Worm (Caenorhabditis elegans): Measurements from ENCODE around the gene str-40.

The str-40 gene

DNA sequence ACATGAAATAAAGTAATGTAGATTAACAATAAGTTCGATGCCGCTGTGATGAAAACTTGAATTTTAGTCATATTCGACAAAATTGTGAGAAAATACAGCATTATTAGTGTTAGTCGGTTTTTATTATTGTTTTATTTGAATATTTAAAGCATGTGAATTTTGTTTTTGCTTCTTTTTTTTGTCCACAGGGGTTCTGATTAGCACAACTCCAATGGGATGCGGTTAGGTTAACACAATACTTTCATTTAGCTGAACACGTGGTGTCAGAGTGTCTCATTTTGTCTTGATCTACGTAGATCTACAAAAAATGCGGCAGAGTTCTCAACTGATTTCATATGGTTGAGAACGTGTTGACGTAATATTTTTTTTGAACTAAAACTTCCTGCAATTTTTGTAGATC is at the start of gene str-40:
Gene str-40, minus strand, starts transcription at position 101 of the 400 bp plus-strand sequence.
- no peak for TF ChIP-seq R02D3.7 (tag; optimal IDR thresholded peaks at IDR 0.05)
- TF ChIP-seq hmg-11 (tag; optimal IDR thresholded peaks at IDR 0.05) = no peak
- no peak for TF ChIP-seq elt-2 (tag; optimal IDR thresholded peaks at IDR 0.05)
- no peak for TF ChIP-seq fos-1 (tag; optimal IDR thresholded peaks at IDR 0.05)
- no peak for TF ChIP-seq fkh-10 (GFP tag; optimal IDR thresholded peaks at IDR 0.05)
- no peak for TF ChIP-seq daf-12 (tag; optimal IDR thresholded peaks at IDR 0.05)
- TF ChIP-seq ceh-9 (tag; optimal IDR thresholded peaks at IDR 0.05) = no peak
- TF ChIP-seq lin-15B (tag; optimal IDR thresholded peaks at IDR 0.05) = no peak
- TF ChIP-seq snpc-4 (tag; optimal IDR thresholded peaks at IDR 0.05) = no peak
- TF ChIP-seq ztf-11 (tag; optimal IDR thresholded peaks at IDR 0.05) = no peak
- TF ChIP-seq nhr-77 (tag; optimal IDR thresholded peaks at IDR 0.05) = no peak

DNA sequence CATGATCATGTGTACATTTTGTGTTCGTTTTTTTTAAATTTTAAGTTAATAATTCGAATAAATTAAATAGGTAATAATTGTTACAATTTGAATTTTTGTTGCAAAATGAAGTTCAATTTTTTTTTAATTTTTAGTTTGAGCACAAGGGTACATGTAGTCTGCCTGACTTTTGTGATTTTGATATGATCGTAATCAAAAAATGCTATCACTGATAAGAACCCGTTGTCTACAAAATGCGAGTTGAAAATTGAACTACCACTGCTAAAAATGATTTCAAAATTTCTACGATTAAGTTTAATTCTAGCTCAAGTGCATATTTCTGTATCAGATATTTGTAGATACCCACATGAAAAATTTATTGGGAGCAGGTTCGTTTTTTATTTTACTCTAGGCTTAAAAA is 49.2 kb upstream of the str-40 start, which contains the start of gene clec-210:
Gene clec-210, plus strand, starts transcription at position 211 of the 400 bp plus-strand sequence.
- TF ChIP-seq elt-2 (tag; optimal IDR thresholded peaks at IDR 0.05) (peak; percentile 55), elt-1 (tag; optimal IDR thresholded peaks at IDR 0.05) (no peak), nhr-23 (tag; optimal IDR thresholded peaks at IDR 0.05) (no peak), nhr-43 (tag; optimal IDR thresholded peaks at IDR 0.05; ENCODE audit: poor library complexity, severe bottlenecking) (no peak), pqm-1 (tag; optimal IDR thresholded peaks at IDR 0.05) (peak; percentile 42), ztf-11 (tag; optimal IDR thresholded peaks at IDR 0.05) (no peak), nhr-76 (tag; optimal IDR thresholded peaks at IDR 0.05) (no peak)

DNA sequence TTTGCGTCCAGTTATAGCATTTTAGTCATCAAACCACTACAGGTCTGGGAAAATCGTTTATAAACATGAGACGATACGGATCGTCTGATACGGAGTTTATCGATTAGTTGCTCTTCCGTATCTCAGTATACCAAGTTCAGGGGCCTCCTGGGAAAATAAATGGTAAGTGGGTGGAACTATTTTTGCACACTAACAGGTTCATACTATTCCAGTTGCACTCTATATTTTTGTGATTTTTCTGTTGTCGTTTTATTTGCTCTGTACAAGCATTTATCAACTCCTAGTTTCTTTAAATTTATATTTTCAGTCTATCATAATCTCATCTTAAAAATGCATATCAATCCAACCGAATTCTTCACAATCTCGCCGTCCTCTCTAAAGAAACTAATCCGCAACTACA is 46.0 kb upstream of the str-40 start, which contains the start of gene Y73C8C.3:
Gene Y73C8C.3, plus strand, starts transcription at position 301 of the 400 bp plus-strand sequence.
- TF ChIP-seq fkh-10 (GFP tag; optimal IDR thresholded peaks at IDR 0.05) = no peak
- TF ChIP-seq lin-39 (tag; optimal IDR thresholded peaks at IDR 0.05) = no peak
- TF ChIP-seq nhr-76 (tag; optimal IDR thresholded peaks at IDR 0.05) = no peak
- TF ChIP-seq elt-1 (tag; optimal IDR thresholded peaks at IDR 0.05) = no peak
- no peak for TF ChIP-seq lsy-12 (tag; optimal IDR thresholded peaks at IDR 0.05)
- no peak for TF ChIP-seq ztf-4 (tag; optimal IDR thresholded peaks at IDR 0.05)
- no peak for TF ChIP-seq pha-4 (tag; optimal IDR thresholded peaks at IDR 0.05)
- no peak for TF ChIP-seq ceh-28 (tag; optimal IDR thresholded peaks at IDR 0.05)
- no peak for TF ChIP-seq ama-1 (optimal IDR thresholded peaks at IDR 0.05)
- TF ChIP-seq unc-39 (tag; optimal IDR thresholded peaks at IDR 0.05) = no peak
- no peak for TF ChIP-seq egl-27 (tag; optimal IDR thresholded peaks at IDR 0.05)
- TF ChIP-seq nhr-12 (tag; optimal IDR thresholded peaks at IDR 0.05) = no peak
- TF ChIP-seq aly-2 (tag; optimal IDR thresholded peaks at IDR 0.05) = no peak
- TF ChIP-seq ceh-16 (tag; optimal IDR thresholded peaks at IDR 0.05) = no peak

DNA sequence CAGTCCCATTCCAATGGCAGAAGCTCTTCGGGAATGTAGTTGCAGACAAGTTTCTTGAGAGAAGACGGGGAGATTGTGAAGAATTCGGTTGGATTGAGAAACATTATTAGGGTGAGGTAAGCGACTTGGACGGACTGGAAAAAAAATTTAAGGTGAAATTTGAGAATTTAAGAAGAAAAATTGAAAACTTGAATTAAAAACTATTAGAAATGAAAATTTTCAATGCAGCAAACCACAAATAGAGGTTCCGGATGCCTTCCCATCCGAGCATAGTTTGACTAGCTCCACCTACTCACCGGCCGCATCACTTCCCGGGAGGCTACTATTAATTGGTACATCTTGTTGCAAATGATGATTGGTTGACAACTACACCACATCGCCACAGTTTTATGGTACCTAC is 44.8 kb upstream of the str-40 start, which contains the start of gene Y73C8C.8:
Gene Y73C8C.8, minus strand, starts transcription at position 101 of the 400 bp plus-strand sequence.
- TF ChIP-seq fos-1 (tag; optimal IDR thresholded peaks at IDR 0.05) = no peak
- no peak for TF ChIP-seq nhr-43 (tag; optimal IDR thresholded peaks at IDR 0.05; ENCODE audit: poor library complexity, severe bottlenecking)
- TF ChIP-seq ama-1 (optimal IDR thresholded peaks at IDR 0.05) = no peak
- no peak for TF ChIP-seq ceh-28 (tag; optimal IDR thresholded peaks at IDR 0.05)
- no peak for TF ChIP-seq pqm-1 (tag; optimal IDR thresholded peaks at IDR 0.05)
- no peak for TF ChIP-seq sea-2 (GFP tag; optimal IDR thresholded peaks at IDR 0.05)
- no peak for TF ChIP-seq lin-39 (tag; optimal IDR thresholded peaks at IDR 0.05)
- TF ChIP-seq nhr-237 (tag; optimal IDR thresholded peaks at IDR 0.05) = no peak
- no peak for TF ChIP-seq unc-62 (GFP tag; optimal IDR thresholded peaks at IDR 0.05)
- no peak for TF ChIP-seq tbx-2 (tag; optimal IDR thresholded peaks at IDR 0.05)
- no peak for TF ChIP-seq nhr-77 (tag; optimal IDR thresholded peaks at IDR 0.05)
- no peak for TF ChIP-seq elt-1 (tag; optimal IDR thresholded peaks at IDR 0.05)

DNA sequence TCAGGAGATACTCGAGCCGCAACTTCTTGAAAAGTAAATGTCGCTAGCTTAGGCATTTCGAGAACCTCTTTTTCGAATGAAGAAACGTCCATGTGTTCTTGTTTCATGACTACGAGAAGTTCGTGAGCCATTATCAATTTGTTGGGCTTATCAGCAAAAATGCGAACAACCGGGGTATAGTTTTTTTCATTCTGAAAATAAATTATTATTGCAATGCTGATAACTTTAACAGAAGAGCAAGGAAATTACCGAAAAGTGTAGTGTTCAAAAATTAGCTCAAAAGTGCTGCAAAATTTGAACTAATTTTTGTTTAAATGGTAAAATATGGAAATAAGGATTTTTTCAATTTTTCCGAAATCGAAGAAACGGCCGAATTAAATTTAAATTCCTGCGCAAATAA is 43.2 kb upstream of the str-40 start:
- TF ChIP-seq mdl-1 (tag; optimal IDR thresholded peaks at IDR 0.05) (no peak), nhr-23 (tag; optimal IDR thresholded peaks at IDR 0.05) (no peak), elt-2 (tag; optimal IDR thresholded peaks at IDR 0.05) (peak; percentile 17)

DNA sequence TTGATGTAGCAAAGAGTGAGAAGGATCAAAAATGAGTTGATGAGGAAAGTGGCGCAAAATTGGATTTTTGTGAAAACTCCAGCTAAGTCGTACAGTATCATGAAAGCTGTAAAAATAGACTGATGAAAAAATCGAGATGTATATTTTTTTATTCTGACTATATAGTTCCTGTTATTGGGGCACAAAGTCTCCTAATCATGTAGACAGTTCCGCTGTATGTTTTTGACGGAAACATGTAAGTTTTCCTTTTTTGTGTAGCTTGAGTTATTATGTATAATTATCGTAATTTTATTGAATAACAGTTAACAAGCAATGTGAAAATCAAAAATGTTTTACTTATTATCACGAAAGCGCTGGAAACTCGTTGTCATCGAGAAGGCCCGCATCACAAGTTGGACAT is 38.4 kb upstream of the str-40 start, which contains the start of gene str-68:
Gene str-68, minus strand, starts transcription at position 101 of the 400 bp plus-strand sequence.
- TF ChIP-seq ztf-4 (tag; optimal IDR thresholded peaks at IDR 0.05) (no peak), pha-4 (tag; optimal IDR thresholded peaks at IDR 0.05) (no peak), nhr-76 (tag; optimal IDR thresholded peaks at IDR 0.05) (no peak), fos-1 (tag; optimal IDR thresholded peaks at IDR 0.05) (no peak), elt-1 (tag; optimal IDR thresholded peaks at IDR 0.05) (no peak)

Data from whole organism, L3 larva.